Fruit fly (Drosophila melanogaster) whole organism, larva: ENCODE results near the gene CG46458.

Source experiments
- noc ChIP-seq: fragments of 200-800 bp; sonication (Bioruptor generic); optimal IDR thresholded peaks from 3 replicates; lab custom pipeline; 2019; ENCODE audit warnings: missing biosample characterization, mild to moderate bottlenecking, missing genetic modification characterization, moderate library complexity

Gene CG46458

dm6 chr3R:6848595-6848994 is 109.6 kb downstream of the CG46458 start:
- TF ChIP-seq noc, result no peak
